Worm (Caenorhabditis elegans) whole organism, L3 larva: Measurements from ENCODE around the gene dif-1.

Experiments used
- ZK546.5 ChIP-seq: sonication (generic microtip); optimal IDR thresholded peaks from 2 replicates; lab custom pipeline; 2017; ENCODE audit warnings: missing biosample characterization, missing genetic modification characterization
- aly-2 ChIP-seq: fragments of 150-350 bp; optimal IDR thresholded peaks from 2 replicates; lab custom pipeline; 2014; ENCODE audit warnings: missing biosample characterization, missing genetic modification characterization
- ama-1 ChIP-seq: fragments of 150-350 bp; optimal IDR thresholded peaks from 2 replicates; lab custom pipeline; 2018
- ceh-16 ChIP-seq: sonication (generic microtip); optimal IDR thresholded peaks from 2 replicates; lab custom pipeline; 2017; ENCODE audit warnings: missing biosample characterization, missing genetic modification characterization
- ceh-9 ChIP-seq: sonication (generic microtip); optimal IDR thresholded peaks from 2 replicates; lab custom pipeline; 2018; ENCODE audit warnings: missing biosample characterization, missing genetic modification characterization
- egl-27 ChIP-seq: sonication (generic microtip); optimal IDR thresholded peaks from 4 replicates; lab custom pipeline; 2017; ENCODE audit warnings: missing biosample characterization, missing genetic modification reagents, missing genetic modification characterization
- egl-5 ChIP-seq: fragments of 150-350 bp; optimal IDR thresholded peaks from 2 replicates; lab custom pipeline; 2017; ENCODE audit warnings: missing biosample characterization, missing genetic modification reagents, missing genetic modification characterization, inconsistent platforms
- elt-1 ChIP-seq: fragments of 150-350 bp; optimal IDR thresholded peaks from 2 replicates; lab custom pipeline; 2014; ENCODE audit warnings: missing biosample characterization, missing genetic modification characterization
- elt-2 ChIP-seq: sonication (generic microtip); optimal IDR thresholded peaks from 2 replicates; lab custom pipeline; 2016; ENCODE audit warnings: missing genetic modification reagents, mild to moderate bottlenecking, missing genetic modification characterization, missing compliant biosample characterization
- elt-3 ChIP-seq, 3 experiments: fragments of 150-350 bp in 1 of 3; sonication (generic microtip) in 2 of 3; optimal IDR thresholded peaks; 2 replicates in 2 of 3; 4 replicates in 1 of 3; lab custom pipeline; 2014 to 2017; ENCODE audit warnings: missing biosample characterization in 3 of 3, missing genetic modification characterization in 3 of 3
- fkh-10 ChIP-seq: sonication (generic microtip); optimal IDR thresholded peaks from 2 replicates; lab custom pipeline; 2017; ENCODE audit warnings: missing biosample characterization, missing genetic modification reagents, missing genetic modification characterization
- fkh-2 ChIP-seq: fragments of 150-350 bp; optimal IDR thresholded peaks from 2 replicates; lab custom pipeline; 2014; ENCODE audit warnings: missing biosample characterization, missing genetic modification reagents, missing genetic modification characterization
- fos-1 ChIP-seq: fragments of 150-350 bp; optimal IDR thresholded peaks from 2 replicates; lab custom pipeline; 2014; ENCODE audit warnings: missing biosample characterization, missing genetic modification characterization
- jun-1 ChIP-seq: fragments of 150-350 bp; optimal IDR thresholded peaks from 2 replicates; lab custom pipeline; 2014; ENCODE audit warnings: missing biosample characterization, missing genetic modification reagents, missing genetic modification characterization
- lin-15B ChIP-seq: fragments of 150-350 bp; optimal IDR thresholded peaks from 2 replicates; lab custom pipeline; 2014; ENCODE audit warnings: missing biosample characterization, missing genetic modification characterization
- lin-39 ChIP-seq: fragments of 150-350 bp; optimal IDR thresholded peaks from 2 replicates; lab custom pipeline; 2018; ENCODE audit warnings: missing biosample characterization, missing genetic modification reagents, missing genetic modification characterization
- lsy-12 ChIP-seq: sonication (generic microtip); optimal IDR thresholded peaks from 2 replicates; lab custom pipeline; 2016; ENCODE audit warnings: mild to moderate bottlenecking, missing genetic modification characterization, missing compliant biosample characterization
- mdl-1 ChIP-seq: fragments of 150-350 bp; optimal IDR thresholded peaks from 2 replicates; lab custom pipeline; 2014; ENCODE audit warnings: missing biosample characterization, missing genetic modification characterization
- mml-1 ChIP-seq: fragments of 150-350 bp; sonication (generic microtip); optimal IDR thresholded peaks from 3 replicates; lab custom pipeline; 2014; ENCODE audit warnings: missing biosample characterization, missing genetic modification characterization
- nfya-1 ChIP-seq: sonication (generic microtip); optimal IDR thresholded peaks from 2 replicates; lab custom pipeline; 2017; ENCODE audit warnings: missing genetic modification characterization, mild to moderate bottlenecking, missing compliant biosample characterization, antibody characterized with exemption, moderate library complexity; ENCODE audit not compliant: insufficient read depth
- nhr-11 ChIP-seq: fragments of 150-350 bp; optimal IDR thresholded peaks from 2 replicates; lab custom pipeline; 2014; ENCODE audit warnings: missing biosample characterization, missing genetic modification characterization
- nhr-12 ChIP-seq: fragments of 150-350 bp; optimal IDR thresholded peaks from 2 replicates; lab custom pipeline; 2014; ENCODE audit warnings: missing biosample characterization, missing genetic modification characterization
- nhr-23 ChIP-seq: fragments of 150-350 bp; optimal IDR thresholded peaks from 2 replicates; lab custom pipeline; 2014; ENCODE audit warnings: missing biosample characterization, missing genetic modification reagents, missing genetic modification characterization
- nhr-25 ChIP-seq: sonication (generic microtip); optimal IDR thresholded peaks from 2 replicates; lab custom pipeline; 2017; ENCODE audit warnings: missing biosample characterization, missing genetic modification characterization
- nhr-28 ChIP-seq: fragments of 150-350 bp; optimal IDR thresholded peaks from 2 replicates; lab custom pipeline; 2014; ENCODE audit warnings: missing biosample characterization, missing genetic modification characterization
- nhr-43 ChIP-seq: sonication (generic microtip); optimal IDR thresholded peaks from 2 replicates; lab custom pipeline; 2016; ENCODE audit warnings: mild to moderate bottlenecking, missing genetic modification characterization, missing compliant biosample characterization; ENCODE audit not compliant: poor library complexity, severe bottlenecking
- nhr-67 ChIP-seq: fragments of 150-350 bp; optimal IDR thresholded peaks from 2 replicates; lab custom pipeline; 2014; ENCODE audit warnings: missing biosample characterization, missing genetic modification characterization
- nhr-76 ChIP-seq: fragments of 150-350 bp; sonication (generic microtip); optimal IDR thresholded peaks from 5 replicates; lab custom pipeline; 2014; ENCODE audit warnings: missing biosample characterization, missing genetic modification characterization
- skn-1 ChIP-seq: fragments of 150-350 bp; optimal IDR thresholded peaks from 2 replicates; lab custom pipeline; 2014; ENCODE audit warnings: missing biosample characterization, missing genetic modification characterization
- snpc-4 ChIP-seq: fragments of 150-350 bp; optimal IDR thresholded peaks from 2 replicates; lab custom pipeline; 2014; ENCODE audit warnings: missing biosample characterization, missing genetic modification characterization
- tbx-2 ChIP-seq: sonication (generic microtip); optimal IDR thresholded peaks from 2 replicates; lab custom pipeline; 2016; ENCODE audit warnings: mild to moderate bottlenecking, missing genetic modification characterization, missing compliant biosample characterization
- unc-39 ChIP-seq: sonication (generic microtip); optimal IDR thresholded peaks from 4 replicates; lab custom pipeline; 2017; ENCODE audit warnings: missing biosample characterization, missing genetic modification characterization
- unc-62 ChIP-seq: fragments of 150-350 bp; sonication (generic microtip); optimal IDR thresholded peaks from 4 replicates; lab custom pipeline; 2014; ENCODE audit warnings: missing biosample characterization, missing genetic modification reagents, missing genetic modification characterization
- ztf-11 ChIP-seq: fragments of 150-350 bp; optimal IDR thresholded peaks from 2 replicates; lab custom pipeline; 2014; ENCODE audit warnings: missing biosample characterization, missing genetic modification characterization
- ztf-4 ChIP-seq: fragments of 150-350 bp; optimal IDR thresholded peaks from 2 replicates; lab custom pipeline; 2014; ENCODE audit warnings: missing biosample characterization, missing genetic modification characterization

The dif-1 gene

DNA sequence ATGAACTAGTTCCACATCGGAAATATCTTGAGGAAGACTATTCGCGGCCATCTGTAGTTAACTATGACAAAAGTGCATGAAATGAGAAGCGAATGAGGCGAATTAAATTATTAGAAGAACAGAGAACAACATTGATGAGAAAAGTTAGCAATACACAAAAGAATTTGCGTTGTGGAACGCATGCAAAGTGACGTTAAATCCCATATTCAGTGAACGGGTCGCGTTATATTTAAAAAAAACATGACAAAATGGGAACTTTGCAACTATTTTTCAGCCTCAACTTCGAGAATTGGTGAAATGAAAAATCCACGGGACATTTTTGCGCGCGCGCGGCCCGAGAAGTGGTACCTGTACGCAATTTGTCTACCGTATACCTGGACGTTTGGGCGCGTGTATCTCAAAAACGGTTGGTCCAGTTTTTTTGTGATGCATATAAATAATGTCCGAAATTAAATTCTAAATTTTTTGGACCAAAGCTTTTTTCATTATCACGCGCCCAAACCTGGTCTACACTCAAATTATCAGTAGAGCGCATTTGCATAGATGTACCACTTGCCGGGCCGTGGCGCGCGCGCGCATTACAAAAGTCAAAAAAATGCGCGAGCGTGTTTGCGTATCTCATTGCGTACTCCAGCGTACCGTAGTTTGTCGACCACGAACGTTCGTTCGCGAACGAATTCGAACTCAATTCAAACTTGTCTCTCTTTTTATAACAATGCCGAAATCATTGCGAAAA lies 4.8 kb downstream of the dif-1 start, which contains the start of the genes cdd-2 and oef-1:
cdd-2 (minus strand) TSS at position 51 of the 736 bp plus-strand sequence.
oef-1 (plus strand) TSS at position 575 of the 736 bp plus-strand sequence.
- TF ChIP-seq nhr-76 (tag; lab: Kevin White, UChicago) (no peak), mml-1 (tag; lab: Kevin White, UChicago) (no peak), lsy-12 (tag; lab: Kevin White, UChicago) (no peak), nhr-43 (no peak), nhr-12 (no peak)

DNA sequence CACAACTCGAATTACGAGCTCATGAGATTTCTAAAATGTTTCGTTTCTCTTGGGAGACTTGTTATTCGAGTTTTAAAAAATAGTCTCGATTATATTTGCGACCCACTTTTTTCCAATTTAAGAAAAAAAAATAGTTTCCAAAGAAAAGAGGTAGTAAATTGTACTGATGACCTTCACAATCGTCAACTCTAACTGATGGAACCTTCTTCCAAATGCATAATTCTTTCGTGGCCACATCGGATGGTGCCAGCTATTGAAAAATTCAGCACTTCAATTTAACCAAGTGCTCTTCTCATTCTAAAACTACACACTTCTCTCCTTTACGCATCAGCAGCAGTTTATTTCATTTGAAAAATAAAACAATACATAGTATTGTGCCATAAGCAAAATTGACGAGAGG lies 9.1 kb downstream of the dif-1 start:
- TF ChIP-seq tbx-2 (no peak), elt-3 (tag; optimal IDR thresholded peaks at IDR 0.05; lab: Kevin White, UChicago) (no peak), nhr-28 (tag; lab: Kevin White, UChicago) (no peak), aly-2 (no peak), fkh-2 (tag; lab: Kevin White, UChicago) (no peak), egl-27 (tag; lab: Kevin White, UChicago) (no peak), ZK546.5 (no peak), elt-1 (no peak), ama-1 (no peak), fkh-10 (GFP tag; lab: Kevin White, UChicago) (no peak), unc-62 (GFP tag; lab: Kevin White, UChicago) (no peak), elt-2 (no peak), ceh-9 (tag; lab: Kevin White, UChicago) (no peak), ztf-4 (no peak)

DNA sequence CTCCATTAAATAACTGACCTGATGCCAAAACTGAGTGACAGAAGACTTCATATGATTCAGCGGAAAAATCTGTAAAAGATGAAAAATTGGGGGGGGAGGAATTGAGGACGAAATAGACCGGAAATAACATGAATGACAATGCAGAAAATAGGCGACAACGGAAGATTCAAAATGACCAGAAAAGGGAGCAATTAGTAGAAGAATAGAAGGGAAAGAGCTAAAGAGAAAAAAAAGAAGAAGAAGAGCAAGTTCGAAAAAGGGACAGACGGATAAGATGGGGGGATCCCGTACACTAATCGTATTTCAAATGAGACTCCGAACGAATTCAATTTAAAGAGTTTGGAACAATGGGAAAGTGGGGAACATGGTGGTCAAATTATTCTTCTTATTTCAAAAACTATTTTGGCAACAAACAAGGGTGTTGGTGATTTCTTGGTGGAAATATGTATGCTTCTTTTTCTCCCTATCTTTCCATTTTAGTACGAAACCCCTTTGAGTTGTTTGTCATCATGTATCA lies 10.3 kb downstream of the dif-1 start, which contains the start of gene R05G6.10:
R05G6.10 (minus strand) TSS at position 51 of the 517 bp plus-strand sequence.
- TF ChIP-seq nhr-11 (tag; lab: Kevin White, UChicago) (no peak), nhr-12 (no peak), lin-39 (no peak)

DNA sequence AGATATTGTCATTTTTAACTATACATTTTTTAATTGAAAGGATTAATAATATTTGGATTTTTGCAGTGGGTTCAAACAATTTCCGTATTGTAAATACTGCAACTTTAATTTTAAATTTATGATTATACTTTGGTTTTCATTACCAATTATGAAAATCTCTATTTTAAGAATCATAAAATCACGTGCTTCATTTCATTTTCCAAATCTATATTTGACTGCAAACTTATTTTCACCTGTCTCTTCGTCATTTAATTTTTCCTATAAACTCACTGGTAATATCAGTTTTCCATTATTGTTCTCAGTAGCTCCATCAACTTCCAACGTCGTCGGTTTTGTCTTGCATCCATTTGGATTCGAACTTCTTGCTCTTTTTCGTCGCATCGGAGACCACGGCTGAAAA lies 20.4 kb downstream of the dif-1 start, which contains the start of gene R05G6.1:
R05G6.1 (plus strand) TSS at position 301 of the 400 bp plus-strand sequence.
- TF ChIP-seq nhr-67 (tag; lab: Kevin White, UChicago) (no peak), skn-1 (tag; lab: Kevin White, UChicago) (no peak), snpc-4 (tag; lab: Kevin White, UChicago) (no peak), nfya-1 (no peak), unc-39 (tag; lab: Kevin White, UChicago) (no peak), aly-2 (no peak), ceh-16 (tag; lab: Kevin White, UChicago) (no peak), jun-1 (tag; lab: Kevin White, UChicago) (no peak)

DNA sequence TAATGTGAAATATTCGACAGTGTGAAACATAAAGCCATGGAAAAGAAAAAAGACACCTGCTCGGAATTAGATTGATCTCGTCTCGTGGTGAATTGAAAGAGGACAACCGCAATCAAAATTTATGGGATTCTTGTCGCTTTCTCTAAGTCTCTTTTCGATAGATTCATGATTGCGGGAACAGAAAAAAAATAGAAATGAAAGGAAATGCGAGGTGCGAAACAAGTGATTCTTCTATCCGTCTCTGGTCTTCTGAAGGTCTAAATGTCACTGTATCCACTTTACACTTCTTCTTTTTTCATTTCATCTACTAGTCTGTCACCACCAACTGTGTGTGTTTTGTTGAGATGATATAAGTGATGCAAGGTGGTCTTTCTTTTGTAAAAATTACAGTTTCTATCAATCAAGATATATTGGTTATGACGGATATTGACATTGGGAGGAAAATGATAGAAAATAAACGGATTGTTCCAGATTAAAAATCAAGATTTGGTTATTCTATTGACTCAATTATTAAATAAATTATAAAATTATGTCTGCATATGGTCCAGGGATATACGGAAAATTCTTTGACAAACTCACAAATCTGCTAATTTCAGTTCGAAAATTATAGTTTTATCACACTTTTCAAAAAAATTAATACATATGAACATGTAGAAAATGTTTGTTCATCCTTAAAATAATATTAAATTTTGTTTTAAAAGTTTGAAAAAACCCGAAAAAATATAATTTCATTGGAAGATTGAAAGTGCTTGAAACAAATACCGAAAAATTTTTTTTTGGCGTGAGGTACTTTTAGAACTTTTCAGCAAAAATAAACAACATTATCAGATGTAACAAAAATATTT lies 22.4 kb downstream of the dif-1 start:
- TF ChIP-seq mdl-1 (tag; lab: Kevin White, UChicago) (no peak), fos-1 (tag; lab: Kevin White, UChicago) (no peak), lin-15B (no peak), unc-39 (tag; lab: Kevin White, UChicago) (no peak), egl-5 (tag; lab: Kevin White, UChicago) (peak; percentile 26), nhr-23 (tag; lab: Kevin White, UChicago) (no peak), ztf-4 (no peak), ztf-11 (tag; lab: Kevin White, UChicago) (no peak), nhr-25 (tag; lab: Kevin White, UChicago) (peak; percentile 48), nfya-1 (no peak)
